Worm (Caenorhabditis elegans) whole organism, early embryonic: ENCODE results near the gene rig-4.

Experiments
- B0310.2 ChIP-seq: sonication (generic microtip); optimal IDR thresholded peaks from 2 replicates; lab custom pipeline; 2016; ENCODE audit warnings: mild to moderate bottlenecking, missing genetic modification characterization, missing compliant biosample characterization
- F13C5.2 ChIP-seq: sonication (generic microtip); optimal IDR thresholded peaks from 2 replicates; lab custom pipeline; 2017; ENCODE audit warnings: mild to moderate bottlenecking, missing genetic modification characterization, inconsistent platforms, missing compliant biosample characterization
- aly-1 ChIP-seq: sonication (generic microtip); optimal IDR thresholded peaks from 2 replicates; lab custom pipeline; 2016; ENCODE audit warnings: missing genetic modification characterization, missing compliant biosample characterization
- ama-1 ChIP-seq: fragments of 150-350 bp; optimal IDR thresholded peaks from 2 replicates; lab custom pipeline; 2014
- ceh-13 ChIP-seq: fragments of 200-800 bp; sonication (Bioruptor generic); optimal IDR thresholded peaks from 2 replicates; lab custom pipeline; 2018; ENCODE audit warnings: mild to moderate bottlenecking, missing genetic modification characterization, missing compliant biosample characterization
- ceh-36 ChIP-seq: sonication (generic microtip); optimal IDR thresholded peaks from 2 replicates; lab custom pipeline; 2016; ENCODE audit warnings: missing genetic modification characterization, inconsistent platforms, missing compliant biosample characterization
- ets-7 ChIP-seq: sonication (generic microtip); optimal IDR thresholded peaks from 2 replicates; lab custom pipeline; 2016; ENCODE audit warnings: missing genotype, missing genetic modification characterization, missing compliant biosample characterization
- flt-1 ChIP-seq: fragments of 200-800 bp; sonication (Bioruptor generic); IDR thresholded peaks from 2 replicates; pipeline ENCODE4 v1.3.6; 2022; ENCODE audit warnings: missing genetic modification characterization, missing compliant biosample characterization
- hmbx-1 ChIP-seq: sonication (generic microtip); optimal IDR thresholded peaks from 2 replicates; lab custom pipeline; 2016; ENCODE audit warnings: mild to moderate bottlenecking, missing genetic modification characterization, missing compliant biosample characterization
- hmg-4 ChIP-seq: fragments of 200-800 bp; sonication (Bioruptor generic); optimal IDR thresholded peaks from 2 replicates; lab custom pipeline; 2018; ENCODE audit warnings: mild to moderate bottlenecking, missing genetic modification characterization, missing compliant biosample characterization
- hnd-1 ChIP-seq: sonication (generic microtip); optimal IDR thresholded peaks from 2 replicates; lab custom pipeline; 2016; ENCODE audit warnings: missing genetic modification characterization, missing compliant biosample characterization
- pes-1 ChIP-seq: fragments of 200-800 bp; sonication (Bioruptor generic); IDR thresholded peaks from 2 replicates; pipeline ENCODE4 v1.3.6; 2022; ENCODE audit warnings: missing genetic modification reagents, missing genetic modification characterization, missing compliant biosample characterization
- scrt-1 ChIP-seq: fragments of 200-800 bp; sonication (Bioruptor generic); IDR thresholded peaks from 2 replicates; pipeline ENCODE4 v1.3.6; 2022; ENCODE audit warnings: missing genetic modification characterization, missing compliant biosample characterization
- sea-1 ChIP-seq: fragments of 200-800 bp; sonication (Bioruptor generic); conservative IDR thresholded peaks from 2 replicates; pipeline ENCODE4 v1.3.6; 2022; ENCODE audit warnings: missing genetic modification characterization, missing compliant biosample characterization
- tbx-11 ChIP-seq: fragments of 200-800 bp; sonication (Bioruptor generic); IDR thresholded peaks from 2 replicates; pipeline ENCODE4 v1.3.6; 2022; ENCODE audit warnings: missing genetic modification characterization, missing compliant biosample characterization
- tbx-37 ChIP-seq: fragments of 200-800 bp; sonication (Bioruptor generic); conservative IDR thresholded peaks from 2 replicates; pipeline ENCODE4 v1.3.6; 2022; ENCODE audit warnings: missing genetic modification reagents, missing genetic modification characterization, missing compliant biosample characterization
- tra-4 ChIP-seq: sonication (generic microtip); optimal IDR thresholded peaks from 2 replicates; lab custom pipeline; 2017; ENCODE audit warnings: missing genetic modification characterization, missing compliant biosample characterization

Gene rig-4

DNA sequence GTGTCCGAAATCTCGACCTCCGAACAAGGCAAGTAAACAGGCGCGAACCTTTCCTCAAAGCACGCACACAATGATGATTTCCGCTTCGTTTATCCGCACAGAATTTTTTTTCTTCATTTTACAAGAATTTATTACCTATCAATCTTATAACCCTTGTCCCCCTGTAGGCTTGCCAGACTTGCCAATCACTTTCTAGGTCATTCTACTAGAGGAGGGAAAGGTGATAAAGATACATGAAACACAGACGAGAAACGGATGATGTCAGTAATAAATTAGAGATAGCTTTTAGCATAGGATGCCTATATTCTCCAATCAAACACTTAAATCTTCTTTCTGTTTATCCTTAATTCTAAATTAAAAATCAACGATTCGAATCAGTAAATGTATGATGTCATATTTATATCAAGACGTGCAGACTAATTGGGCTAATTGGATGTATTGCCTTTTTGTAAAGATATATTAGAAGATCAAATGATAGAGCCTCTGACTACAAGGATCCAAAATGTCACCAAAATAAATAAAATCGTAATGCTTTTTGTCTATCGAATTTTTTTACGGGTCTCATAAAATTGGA, 23.5 kb upstream of the rig-4 start:
- TF ChIP-seq scrt-1 (GFP tag; lab: Robert Waterston, UW) = no peak
- TF ChIP-seq ceh-36 (tag; lab: Kevin White, UChicago) = no peak
- no peak for TF ChIP-seq hmbx-1
- no peak for TF ChIP-seq hmg-4 (GFP tag; lab: Kevin White, UChicago)
- TF ChIP-seq hnd-1 (tag; lab: Kevin White, UChicago) = no peak
- TF ChIP-seq pes-1 (GFP tag; lab: Robert Waterston, UW) = no peak
- TF ChIP-seq tbx-37 = no peak
- no peak for TF ChIP-seq F13C5.2
- TF ChIP-seq ets-7 (tag; lab: Kevin White, UChicago) = no peak
- no peak for TF ChIP-seq ceh-13 (GFP tag; lab: Kevin White, UChicago)
- TF ChIP-seq flt-1 = no peak
- TF ChIP-seq sea-1 (GFP tag; lab: Robert Waterston, UW) = no peak
- TF ChIP-seq tbx-11 (GFP tag; lab: Robert Waterston, UW) = no peak
- no peak for TF ChIP-seq tra-4
- TF ChIP-seq ama-1 (lab: Kevin White, UChicago) = no peak
- no peak for TF ChIP-seq aly-1 (tag; lab: Kevin White, UChicago)
- TF ChIP-seq B0310.2 (tag; lab: Kevin White, UChicago) = no peak

DNA sequence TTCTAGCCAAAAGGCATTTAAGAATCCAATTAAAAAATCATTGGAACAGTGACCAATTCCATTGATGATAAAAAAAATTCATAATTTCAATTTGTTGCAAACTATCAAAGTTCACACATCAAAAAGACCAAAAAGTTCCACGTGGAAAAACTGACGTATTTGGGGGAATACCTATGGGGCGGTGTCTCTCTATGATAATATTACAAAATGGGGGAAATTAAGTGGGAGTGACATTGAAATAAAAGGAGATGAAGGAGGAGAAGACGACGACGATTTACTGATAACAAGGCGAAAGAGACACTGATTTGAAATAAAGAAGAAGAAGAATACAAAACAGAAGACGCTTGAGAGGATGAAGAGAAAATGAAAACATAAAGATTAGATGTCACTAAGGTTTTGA, 22.4 kb upstream of the rig-4 start:
- no peak for TF ChIP-seq flt-1
- no peak for TF ChIP-seq B0310.2 (tag; lab: Kevin White, UChicago)
- no peak for TF ChIP-seq F13C5.2
- TF ChIP-seq scrt-1 (GFP tag; lab: Robert Waterston, UW) = no peak
- no peak for TF ChIP-seq ceh-13 (GFP tag; lab: Kevin White, UChicago)
- TF ChIP-seq ets-7 (tag; lab: Kevin White, UChicago) = no peak
- no peak for TF ChIP-seq aly-1 (tag; lab: Kevin White, UChicago)
- TF ChIP-seq tbx-37 = no peak
- no peak for TF ChIP-seq sea-1 (GFP tag; lab: Robert Waterston, UW)
- TF ChIP-seq ama-1 (lab: Kevin White, UChicago) = no peak
- TF ChIP-seq ceh-36 (tag; lab: Kevin White, UChicago) = no peak
- no peak for TF ChIP-seq pes-1 (GFP tag; lab: Robert Waterston, UW)
- no peak for TF ChIP-seq hnd-1 (tag; lab: Kevin White, UChicago)
- no peak for TF ChIP-seq tbx-11 (GFP tag; lab: Robert Waterston, UW)

DNA sequence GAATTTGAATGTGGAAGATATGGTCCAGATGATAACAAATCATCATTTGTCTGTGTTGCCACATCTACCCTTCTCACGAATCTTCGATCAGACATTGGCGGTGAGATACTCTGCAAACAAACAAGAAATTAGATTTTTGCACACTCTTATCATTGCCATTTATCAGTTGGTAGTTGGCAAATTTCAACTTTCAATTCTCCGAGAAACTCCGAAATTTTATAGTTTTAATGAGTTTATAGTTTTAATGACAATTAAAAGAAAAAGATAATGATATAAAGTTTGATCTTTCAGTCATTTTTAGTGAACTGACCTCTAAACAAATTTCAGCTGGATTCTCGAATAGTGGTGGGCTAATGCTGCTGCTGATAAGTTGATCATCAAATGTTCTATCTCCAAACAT, 19.9 kb upstream of the rig-4 start:
- TF ChIP-seq ceh-13 (GFP tag; lab: Kevin White, UChicago) = no peak
- TF ChIP-seq pes-1 (GFP tag; lab: Robert Waterston, UW) = no peak
- no peak for TF ChIP-seq sea-1 (GFP tag; lab: Robert Waterston, UW)
- TF ChIP-seq tbx-37 = no peak
- no peak for TF ChIP-seq hmg-4 (GFP tag; lab: Kevin White, UChicago)
- TF ChIP-seq scrt-1 (GFP tag; lab: Robert Waterston, UW) = no peak

ce11 chrIV:8022035-8022673, 18.2 kb upstream of the rig-4 start, which contains the start of gene C26B2.2:
Gene C26B2.2, minus strand, starts transcription at chrIV:8022122.
- TF ChIP-seq ceh-13 (GFP tag; lab: Kevin White, UChicago) = no peak
- TF ChIP-seq tra-4 = no peak
- no peak for TF ChIP-seq F13C5.2
- TF ChIP-seq hmbx-1 = no peak
- TF ChIP-seq ama-1 (lab: Kevin White, UChicago) = no peak
- TF ChIP-seq ets-7 (tag; lab: Kevin White, UChicago) = no peak
- peak; percentile 55 for TF ChIP-seq ceh-36 (tag; lab: Kevin White, UChicago)
- TF ChIP-seq B0310.2 (tag; lab: Kevin White, UChicago) = no peak

DNA sequence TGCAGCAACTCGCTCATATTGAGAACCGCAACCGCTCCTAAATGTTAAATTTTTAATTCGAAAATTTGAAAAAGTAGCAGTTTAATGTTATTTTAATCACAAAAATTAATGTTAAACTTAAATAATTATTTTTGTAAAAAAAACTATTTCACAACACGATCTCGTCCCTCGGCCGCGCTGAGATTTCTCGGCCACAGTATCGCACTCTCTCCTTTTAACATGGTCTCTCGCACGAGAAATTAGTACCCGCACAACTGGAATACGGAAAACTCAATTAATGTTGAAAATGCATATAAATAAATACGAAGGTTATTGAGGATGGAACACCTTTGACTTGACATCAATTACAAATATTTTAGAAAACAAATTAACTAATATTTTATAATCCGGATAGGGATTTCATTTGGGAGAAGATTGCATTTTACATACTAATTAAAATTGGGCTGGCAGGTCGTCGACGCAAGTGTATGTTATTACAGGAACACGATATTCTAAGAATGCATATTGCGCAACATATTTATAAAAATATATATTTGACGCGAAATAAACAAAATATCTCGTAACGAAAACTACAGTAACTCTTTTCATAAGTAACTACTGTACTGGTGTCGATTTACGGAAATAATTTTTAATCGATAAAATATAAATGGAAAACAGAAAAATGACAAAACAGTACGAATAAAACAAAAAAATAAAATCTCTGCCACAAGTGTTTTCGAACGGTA, 16.0 kb upstream of the rig-4 start, which contains the start of gene dnc-4:
Gene dnc-4 (minus strand): TSS at position 37 of the 725 bp plus-strand sequence.
- TF ChIP-seq flt-1 = no peak
- peak; percentile 22 for TF ChIP-seq F13C5.2
- TF ChIP-seq tbx-37 = peak; percentile 40; the same call in 1 of the 2 replicates

ce11 chrIV:8016694-8017093, 12.8 kb upstream of the rig-4 start, which contains the start of gene elpc-4:
Gene elpc-4, plus strand, starts transcription at chrIV:8016994.
- TF ChIP-seq hmbx-1 (no peak), B0310.2 (tag; lab: Kevin White, UChicago) (no peak), ceh-36 (tag; lab: Kevin White, UChicago) (no peak), aly-1 (tag; lab: Kevin White, UChicago) (no peak), F13C5.2 (no peak), tbx-11 (GFP tag; lab: Robert Waterston, UW) (no peak), flt-1 (no peak), tra-4 (no peak), ets-7 (tag; lab: Kevin White, UChicago) (no peak), hmg-4 (GFP tag; lab: Kevin White, UChicago) (no peak), sea-1 (GFP tag; lab: Robert Waterston, UW) (no peak), pes-1 (GFP tag; lab: Robert Waterston, UW) (no peak), ceh-13 (GFP tag; lab: Kevin White, UChicago) (no peak), scrt-1 (GFP tag; lab: Robert Waterston, UW) (no peak), tbx-37 (no peak), hnd-1 (tag; lab: Kevin White, UChicago) (no peak), ama-1 (lab: Kevin White, UChicago) (no peak)

- TF ChIP-seq ets-7 (tag; lab: Kevin White, UChicago) = peak; percentile 66
- TF ChIP-seq tbx-37 = peak; percentile 43; the same call in 1 of the 2 replicates
- TF ChIP-seq sea-1 (GFP tag; lab: Robert Waterston, UW) = 0 out of 2 replicates have a peak, but pooled peaks have one; percentile 22
- peak; percentile 54; the same call in 1 of the 2 replicates for TF ChIP-seq scrt-1 (GFP tag; lab: Robert Waterston, UW)
- peak; percentile 80 for TF ChIP-seq pes-1 (GFP tag; lab: Robert Waterston, UW)
Measured at ce11 chrIV:8015726-8016312, 11.9 kb upstream of the rig-4 start, which contains the start of gene C26B2.7. Gene C26B2.7, plus strand, starts transcription at chrIV:8016274.
